Fruit fly (Drosophila melanogaster): ENCODE data around the gene CG6833.

Gene CG6833

dm6 chr3L:14062702-14063101, 11.7 kb downstream of the CG6833 start:
- no peak for TF ChIP-seq tio (GFP tag; optimal IDR thresholded peaks at IDR 0.05)
- no peak for TF ChIP-seq ERR (GFP tag; optimal IDR thresholded peaks at IDR 0.05)
- TF ChIP-seq CG8281 (tag; optimal IDR thresholded peaks at IDR 0.05), result peak; percentile 94
- no peak for TF ChIP-seq CG9932 (GFP tag; IDR thresholded peaks at IDR 0.05)
- no peak for TF ChIP-seq CG4360 (GFP tag; IDR thresholded peaks at IDR 0.05)
- peak; percentile 55 for TF ChIP-seq sd (tag; optimal IDR thresholded peaks at IDR 0.05)
- TF ChIP-seq tin (GFP tag; optimal IDR thresholded peaks at IDR 0.05), result no peak
- no peak for TF ChIP-seq ap (GFP tag; IDR thresholded peaks at IDR 0.05)
- no peak for TF ChIP-seq oc (tag; optimal IDR thresholded peaks at IDR 0.05)
- TF ChIP-seq sens (GFP tag), result peak; percentile 37
- TF ChIP-seq stwl (tag; optimal IDR thresholded peaks at IDR 0.05), result no peak

- no peak for TF ChIP-seq salm (tag; optimal IDR thresholded peaks at IDR 0.05)
- TF ChIP-seq Oli (tag; optimal IDR thresholded peaks at IDR 0.05), result peak; percentile 21
- TF ChIP-seq CG2712 (tag; optimal IDR thresholded peaks at IDR 0.05), result peak; percentile 5
- 0 out of 3 replicates have a peak, but pooled peaks have one; percentile 19 for TF ChIP-seq row (GFP tag; IDR thresholded peaks at IDR 0.05)
- no peak for TF ChIP-seq stc (GFP tag; IDR thresholded peaks at IDR 0.05)
- peak; percentile 16 for TF ChIP-seq Ets65A (GFP tag)
- TF ChIP-seq GATAe (GFP tag; conservative IDR thresholded peaks at IDR 0.05), result no peak
- peak; percentile 46 for TF ChIP-seq Med (GFP tag)
- no peak for TF ChIP-seq Nf-YB (GFP tag; optimal IDR thresholded peaks at IDR 0.05)
- TF ChIP-seq scrt (GFP tag; optimal IDR thresholded peaks at IDR 0.05), result no peak
- no peak for TF ChIP-seq CTCF (GFP tag; optimal IDR thresholded peaks at IDR 0.05)
- TF ChIP-seq rib (GFP tag; IDR thresholded peaks at IDR 0.05), result 0 out of 2 replicates have a peak, but pooled peaks have one; percentile 12
- TF ChIP-seq sens (GFP tag), result peak; percentile 64
- 0 out of 2 replicates have a peak, but pooled peaks have one; percentile 9 for TF ChIP-seq vvl (GFP tag; IDR thresholded peaks at IDR 0.05)
- TF ChIP-seq CG1233 (GFP tag; optimal IDR thresholded peaks at IDR 0.05), result no peak
- no peak for TF ChIP-seq CG4730 (GFP tag; IDR thresholded peaks at IDR 0.05)
- peak; percentile 19 for TF ChIP-seq nom (GFP tag; optimal IDR thresholded peaks at IDR 0.05)
- peak; percentile 1 for TF ChIP-seq CG12769 (tag; optimal IDR thresholded peaks at IDR 0.05)
- 0 out of 3 replicates have a peak, but pooled peaks have one; percentile 18 for TF ChIP-seq CG34422 (GFP tag; IDR thresholded peaks at IDR 0.05)
- peak; percentile 35 for TF ChIP-seq CG18262 (tag; optimal IDR thresholded peaks at IDR 0.05)
Measured at dm6 chr3L:14063241-14064064, 12.4 kb downstream of the CG6833 start.

dm6 chr3L:14064065-14064414, 13.0 kb downstream of the CG6833 start:
- TF ChIP-seq sqz (GFP tag; optimal IDR thresholded peaks at IDR 0.05) (peak; percentile 45), CG6175 (GFP tag; IDR thresholded peaks at IDR 0.05) (no peak), kni (GFP tag; optimal IDR thresholded peaks at IDR 0.05) (peak; percentile 9), sens (GFP tag) (peak; percentile 30), C15 (GFP tag; IDR thresholded peaks at IDR 0.05) (no peak), knrl (GFP tag; IDR thresholded peaks at IDR 0.05; ENCODE audit: partially characterized antibody) (no peak), cato (GFP tag; optimal IDR thresholded peaks at IDR 0.05; ENCODE audit: borderline replicate concordance) (no peak), CG5180 (GFP tag; optimal IDR thresholded peaks at IDR 0.05) (peak; percentile 63), CG17186 (GFP tag; optimal IDR thresholded peaks at IDR 0.05) (no peak), CG10431 (GFP tag; optimal IDR thresholded peaks at IDR 0.05) (no peak), cg (GFP tag; optimal IDR thresholded peaks at IDR 0.05) (peak; percentile 59), so (GFP tag; IDR thresholded peaks at IDR 0.05) (0 out of 3 replicates have a peak, but pooled peaks have one; percentile 8), hkb (optimal IDR thresholded peaks at IDR 0.05) (no peak), hkb (GFP tag; IDR thresholded peaks at IDR 0.05) (no peak), chinmo (GFP tag; IDR thresholded peaks at IDR 0.05; ENCODE audit: partially characterized antibody) (peak; percentile 69; the same call in 2 of the 4 replicates), CG17912 (GFP tag; optimal IDR thresholded peaks at IDR 0.05) (no peak), sd (tag; optimal IDR thresholded peaks at IDR 0.05) (peak; percentile 67), CG18619 (GFP tag; optimal IDR thresholded peaks at IDR 0.05) (no peak), unc-4 (GFP tag; IDR thresholded peaks at IDR 0.05; ENCODE audit: partially characterized antibody) (no peak), en (GFP tag; optimal IDR thresholded peaks at IDR 0.05) (no peak), CG2678 (tag; optimal IDR thresholded peaks at IDR 0.05) (no peak)

Data from whole organism, embryonic.